Fruit fly (Drosophila melanogaster): ENCODE results near the gene CG34384.

The CG34384 gene

dm6 chr3R:7821559-7821958, 7.4 kb downstream of the CG34384 start:
- no peak for TF ChIP-seq noc (tag; optimal IDR thresholded peaks at IDR 0.05)

- no peak for TF ChIP-seq noc (tag; optimal IDR thresholded peaks at IDR 0.05)
Observed at dm6 chr3R:7884433-7884832, 70.3 kb downstream of the CG34384 start.

dm6 chr3R:7886167-7886858, 72.2 kb downstream of the CG34384 start, which contains the start of gene CG17816:
Gene CG17816 (minus strand): TSS chr3R:7886733.
- no peak for TF ChIP-seq noc (tag; optimal IDR thresholded peaks at IDR 0.05)

- peak; percentile 48 for TF ChIP-seq noc (tag; optimal IDR thresholded peaks at IDR 0.05)
Observed at dm6 chr3R:7886859-7887190, 72.7 kb downstream of the CG34384 start, which contains the start of gene ArgRS-m. Gene ArgRS-m (plus strand): TSS chr3R:7887045.

- no peak for TF ChIP-seq noc (tag; optimal IDR thresholded peaks at IDR 0.05)
Observed at dm6 chr3R:7891031-7891430, 76.9 kb downstream of the CG34384 start, which contains the start of gene wtrw. Gene wtrw (plus strand): TSS chr3R:7891331.

- TF ChIP-seq noc (tag; optimal IDR thresholded peaks at IDR 0.05): peak; percentile 67
Observed at dm6 chr3R:7892246-7893000, 78.3 kb downstream of the CG34384 start.

- TF ChIP-seq noc (tag; optimal IDR thresholded peaks at IDR 0.05): no peak
Observed at dm6 chr3R:7894586-7894985, 80.4 kb downstream of the CG34384 start.

dm6 chr3R:7895457-7895856, 81.3 kb downstream of the CG34384 start:
- no peak for TF ChIP-seq noc (tag; optimal IDR thresholded peaks at IDR 0.05)

- TF ChIP-seq noc (tag; optimal IDR thresholded peaks at IDR 0.05): no peak
Observed at dm6 chr3R:7899277-7899676, 85.1 kb downstream of the CG34384 start.

- TF ChIP-seq noc (tag; optimal IDR thresholded peaks at IDR 0.05): no peak
Observed at dm6 chr3R:7902313-7902872, 88.2 kb downstream of the CG34384 start, which contains the start of gene mRpS9. Gene mRpS9 (minus strand): TSS chr3R:7902667.
